Worm (Caenorhabditis elegans): ENCODE data around the gene fbf-2.

DNA sequence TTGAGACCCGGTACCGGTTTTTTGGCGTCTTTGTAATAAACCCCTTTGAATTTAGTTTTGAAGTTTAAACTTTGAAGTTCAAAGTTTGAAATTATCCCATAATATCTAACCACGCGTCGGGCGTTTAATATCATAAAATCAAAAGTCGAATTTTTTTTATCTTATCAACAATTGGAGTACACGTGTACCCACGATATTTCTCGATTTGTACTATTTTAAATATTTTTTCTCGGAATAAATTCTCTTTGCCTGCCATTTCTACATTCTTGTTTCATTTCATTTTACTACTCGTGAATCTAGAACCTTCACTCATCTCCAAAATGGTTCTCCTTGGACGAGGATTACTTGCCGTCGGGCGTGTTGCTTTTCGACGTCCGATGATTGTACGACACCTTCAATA lies 41.2 kb downstream of the fbf-2 start, which contains the start of gene gldc-1:
- TF ChIP-seq pqm-1 (tag; optimal IDR thresholded peaks at IDR 0.05) (no peak), gmeb-2 (tag; optimal IDR thresholded peaks at IDR 0.05) (no peak), pha-4 (tag; optimal IDR thresholded peaks at IDR 0.05) (no peak), hlh-13 (GFP tag; optimal IDR thresholded peaks at IDR 0.05) (no peak), hlh-30 (tag; optimal IDR thresholded peaks at IDR 0.05; ENCODE audit: insufficient read depth) (no peak), ref-2 (tag; optimal IDR thresholded peaks at IDR 0.05) (no peak), ama-1 (optimal IDR thresholded peaks at IDR 0.05) (no peak), fkh-10 (GFP tag; optimal IDR thresholded peaks at IDR 0.05) (no peak), nhr-11 (tag; optimal IDR thresholded peaks at IDR 0.05) (no peak), ceh-22 (tag; optimal IDR thresholded peaks at IDR 0.05) (no peak), K09A11.1 (tag; optimal IDR thresholded peaks at IDR 0.05; ENCODE audit: insufficient read depth) (no peak), C38D4.7 (GFP tag; optimal IDR thresholded peaks at IDR 0.05) (no peak), pag-3 (tag; optimal IDR thresholded peaks at IDR 0.05; ENCODE audit: borderline replicate concordance) (no peak), F13H6.1 (tag; optimal IDR thresholded peaks at IDR 0.05) (no peak)

Data from whole organism, late embryonic.